Fruit fly (Drosophila melanogaster) whole organism, embryonic: Measurements from ENCODE around the gene CG18649.

Source experiments
- CG10147 ChIP-seq: fragments of 200-800 bp; sonication (Bioruptor generic); optimal IDR thresholded peaks from 2 replicates; lab custom pipeline; 2019; ENCODE audit warnings: missing biosample characterization, mild to moderate bottlenecking, missing genetic modification characterization, moderate library complexity
- CG10565 ChIP-seq: fragments of 200-800 bp; sonication (Bioruptor generic); optimal IDR thresholded peaks from 3 replicates; lab custom pipeline; 2016; ENCODE audit warnings: missing biosample characterization, mild to moderate bottlenecking, missing genetic modification characterization
- CG11504 ChIP-seq: fragments of 200-800 bp; sonication (Bioruptor generic); optimal IDR thresholded peaks from 3 replicates; lab custom pipeline; 2019; ENCODE audit warnings: missing biosample characterization, mild to moderate bottlenecking, missing genetic modification characterization, moderate library complexity
- CG12391 ChIP-seq: fragments of 200-800 bp; sonication (Bioruptor generic); optimal IDR thresholded peaks from 3 replicates; lab custom pipeline; 2018; ENCODE audit warnings: missing biosample characterization, mild to moderate bottlenecking, missing genetic modification characterization, moderate library complexity
- CG13296 ChIP-seq: fragments of 200-800 bp; sonication (Bioruptor generic); optimal IDR thresholded peaks from 3 replicates; lab custom pipeline; 2018; ENCODE audit warnings: missing biosample characterization, mild to moderate bottlenecking, missing genetic modification characterization
- CG13424 ChIP-seq: fragments of 200-800 bp; sonication (Bioruptor generic); optimal IDR thresholded peaks from 2 replicates; lab custom pipeline; 2019; ENCODE audit warnings: missing biosample characterization, mild to moderate bottlenecking, missing genetic modification characterization, moderate library complexity
- CG13775 ChIP-seq: fragments of 200-800 bp; sonication (Bioruptor generic); optimal IDR thresholded peaks from 3 replicates; lab custom pipeline; 2017; ENCODE audit warnings: missing biosample characterization, mild to moderate bottlenecking, missing genetic modification characterization
- CG15479 ChIP-seq: fragments of 200-800 bp; sonication (Bioruptor generic); optimal IDR thresholded peaks from 3 replicates; lab custom pipeline; 2019; ENCODE audit warnings: missing biosample characterization, mild to moderate bottlenecking, missing genetic modification characterization, moderate library complexity
- CG15601 ChIP-seq: fragments of 200-800 bp; sonication (Bioruptor generic); optimal IDR thresholded peaks from 3 replicates; lab custom pipeline; 2019; ENCODE audit warnings: missing biosample characterization, mild to moderate bottlenecking, missing genetic modification characterization, moderate library complexity
- CG17568 ChIP-seq: fragments of 200-800 bp; sonication (Bioruptor generic); optimal IDR thresholded peaks from 2 replicates; lab custom pipeline; 2018; ENCODE audit warnings: missing biosample characterization, mild to moderate bottlenecking, missing genetic modification characterization, moderate library complexity
- CG17829 ChIP-seq: fragments of 200-800 bp; optimal IDR thresholded peaks from 2 replicates; lab custom pipeline; 2019; ENCODE audit warnings: missing biosample characterization, mild to moderate bottlenecking, missing genetic modification characterization, moderate library complexity
- CG2199 ChIP-seq: fragments of 200-800 bp; sonication (Bioruptor generic); IDR thresholded peaks from 3 replicates; pipeline ENCODE4 v1.3.6; 2022; ENCODE audit warnings: missing biosample characterization, missing genetic modification characterization
- CG2712 ChIP-seq: fragments of 200-800 bp; optimal IDR thresholded peaks from 3 replicates; lab custom pipeline; 2019; ENCODE audit warnings: missing biosample characterization, mild to moderate bottlenecking, missing genetic modification characterization, moderate library complexity
- CG31441 ChIP-seq: fragments of 200-800 bp; sonication (Bioruptor generic); IDR thresholded peaks from 2 replicates; pipeline ENCODE4 v1.3.6; 2022; ENCODE audit warnings: missing biosample characterization, missing genetic modification characterization
- CG3847 ChIP-seq: fragments of 200-800 bp; sonication (Bioruptor generic); IDR thresholded peaks from 2 replicates; pipeline ENCODE4 v1.3.6; 2022; ENCODE audit warnings: missing biosample characterization, missing genetic modification characterization
- CG5180 ChIP-seq: fragments of 200-800 bp; sonication (Bioruptor generic); optimal IDR thresholded peaks from 3 replicates; lab custom pipeline; 2017; ENCODE audit warnings: missing biosample characterization, missing genetic modification characterization, mild to moderate bottlenecking, moderate library complexity, missing genetic modification reagents
- CG6175 ChIP-seq: fragments of 200-800 bp; sonication (Bioruptor generic); IDR thresholded peaks from 3 replicates; pipeline ENCODE4 v1.3.6; 2022; ENCODE audit warnings: missing biosample characterization, missing genetic modification characterization
- CG7839 ChIP-seq: fragments of 200-800 bp; sonication (Bioruptor generic); optimal IDR thresholded peaks from 3 replicates; lab custom pipeline; 2018; ENCODE audit warnings: missing biosample characterization, mild to moderate bottlenecking, missing genetic modification characterization, moderate library complexity
- D19A ChIP-seq: fragments of 200-800 bp; optimal IDR thresholded peaks from 3 replicates; lab custom pipeline; 2019; ENCODE audit warnings: missing biosample characterization, mild to moderate bottlenecking, missing genetic modification characterization, moderate library complexity
- Eip74EF ChIP-seq, 2 experiments: fragments of 200-800 bp in 1 of 2; fragments of >200 bp in 1 of 2; sonication (Bioruptor generic) in 1 of 2; optimal IDR thresholded peaks; 2 replicates each; lab custom pipeline; 2017 to 2019; ENCODE audit warnings: missing biosample characterization in 2 of 2, missing genetic modification characterization in 2 of 2, mild to moderate bottlenecking in 1 of 2, moderate library complexity in 1 of 2
- Med ChIP-seq: fragments of 200-800 bp; sonication (Bioruptor generic); peaks from one replicate; lab custom pipeline; 2016; ENCODE audit warnings: missing biosample characterization, missing genetic modification characterization, mild to moderate bottlenecking, inconsistent platforms, moderate library complexity
- Meics ChIP-seq: fragments of 200-800 bp; sonication (Bioruptor generic); optimal IDR thresholded peaks from 2 replicates; lab custom pipeline; 2017; ENCODE audit warnings: missing biosample characterization, mild to moderate bottlenecking, missing genetic modification characterization
- Sox100B ChIP-seq: fragments of 200-800 bp; sonication (Bioruptor generic); optimal IDR thresholded peaks from 3 replicates; lab custom pipeline; 2018; ENCODE audit warnings: missing biosample characterization, mild to moderate bottlenecking, missing genetic modification characterization
- Sox102F ChIP-seq: fragments of 200-800 bp; sonication (Bioruptor generic); optimal IDR thresholded peaks from 2 replicates; lab custom pipeline; 2018; ENCODE audit warnings: missing biosample characterization, mild to moderate bottlenecking, missing genetic modification characterization, moderate library complexity
- Sry-δ ChIP-seq: fragments of 200-800 bp; sonication (Bioruptor generic); optimal IDR thresholded peaks from 2 replicates; lab custom pipeline; 2016; ENCODE audit warnings: missing biosample characterization, missing genetic modification characterization
- Trl ChIP-seq, 3 experiments: fragments of >200 bp in 2 of 3; fragments of 200-800 bp in 1 of 3; sonication (Bioruptor generic) in 1 of 3; optimal IDR thresholded peaks; 2 replicates in 1 of 3; 3 replicates in 2 of 3; lab custom pipeline; 2016 to 2017; ENCODE audit warnings: missing biosample characterization in 1 of 3, missing genetic modification characterization in 1 of 3
- bsh ChIP-seq, 2 experiments: fragments of 200-800 bp; sonication (Bioruptor generic); optimal IDR thresholded peaks; 2 replicates each; lab custom pipeline; 2017 to 2018; ENCODE audit warnings: mild to moderate bottlenecking in 2 of 2, missing biosample characterization in 2 of 2, missing genetic modification characterization in 2 of 2, moderate library complexity in 1 of 2
- gem ChIP-seq: fragments of 200-800 bp; sonication (Bioruptor generic); optimal IDR thresholded peaks from 2 replicates; lab custom pipeline; 2019; ENCODE audit warnings: missing biosample characterization, mild to moderate bottlenecking, missing genetic modification characterization, moderate library complexity
- grau ChIP-seq: fragments of 200-800 bp; optimal IDR thresholded peaks from 3 replicates; lab custom pipeline; 2019; ENCODE audit warnings: missing biosample characterization, mild to moderate bottlenecking, missing genetic modification characterization, moderate library complexity
- gsb-n ChIP-seq: fragments of 200-800 bp; sonication (Bioruptor generic); optimal IDR thresholded peaks from 3 replicates; lab custom pipeline; 2018; ENCODE audit warnings: missing biosample characterization, mild to moderate bottlenecking, missing genetic modification characterization
- nom ChIP-seq: fragments of 200-800 bp; sonication (Bioruptor generic); optimal IDR thresholded peaks from 2 replicates; lab custom pipeline; 2017; ENCODE audit warnings: missing biosample characterization, missing genetic modification characterization, mild to moderate bottlenecking, moderate library complexity, missing genetic modification reagents
- sd ChIP-seq: fragments of 200-800 bp; sonication (Bioruptor generic); optimal IDR thresholded peaks from 3 replicates; lab custom pipeline; 2018; ENCODE audit warnings: missing biosample characterization, mild to moderate bottlenecking, missing genetic modification characterization, moderate library complexity
- slou ChIP-seq: fragments of 200-800 bp; sonication (Bioruptor generic); optimal IDR thresholded peaks from 3 replicates; lab custom pipeline; 2016; ENCODE audit warnings: missing biosample characterization, missing genetic modification characterization
- vnd ChIP-seq: fragments of 200-800 bp; sonication (Bioruptor generic); IDR thresholded peaks from 3 replicates; pipeline ENCODE4 v1.3.6; 2022; ENCODE audit warnings: missing biosample characterization, missing genetic modification characterization; ENCODE audit not compliant: partially characterized antibody

Gene CG18649

DNA sequence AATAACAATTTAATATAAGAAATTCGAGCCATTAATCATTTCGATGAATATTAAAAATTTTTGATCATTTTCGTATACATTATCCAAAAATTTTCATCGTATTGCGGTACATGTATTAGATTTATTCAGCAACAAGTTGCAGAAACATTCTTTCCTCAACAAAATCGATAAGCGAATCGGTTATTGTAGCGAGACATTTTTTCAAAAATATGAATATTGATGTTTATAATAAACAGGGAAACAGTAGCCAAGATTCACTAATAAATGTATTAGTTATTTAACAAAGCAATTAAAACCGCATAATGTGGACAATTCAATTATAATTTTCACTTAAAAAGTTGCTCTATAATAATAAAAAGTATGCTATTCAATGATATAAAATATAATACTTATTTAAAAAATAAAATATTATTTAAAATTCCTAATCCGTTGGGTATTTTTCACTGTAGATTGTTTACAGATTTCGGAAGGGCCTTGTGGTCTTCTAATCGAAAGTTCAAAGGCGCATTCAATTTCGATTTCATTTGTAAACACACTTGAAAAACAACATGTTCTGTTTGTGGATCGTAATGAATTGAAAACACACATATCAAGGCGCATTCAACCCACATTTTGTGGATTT, 35.3 kb upstream of the CG18649 start (continued):
- no peak for TF ChIP-seq slou (GFP tag; lab: Kevin White, UChicago)
- TF ChIP-seq CG13296 = peak; percentile 18
- TF ChIP-seq D19A (tag; lab: Kevin White, UChicago) = peak; percentile 32
- TF ChIP-seq CG3847 = no peak
- no peak for TF ChIP-seq CG13775 (GFP tag; lab: Kevin White, UChicago)
- TF ChIP-seq CG7839 (tag; lab: Kevin White, UChicago) = peak; percentile 57
- TF ChIP-seq Sox100B (GFP tag; lab: Kevin White, UChicago) = peak; percentile 37
- TF ChIP-seq CG2712 (tag; lab: Kevin White, UChicago) = peak; percentile 63
- peak; percentile 61 for TF ChIP-seq grau
- no peak for TF ChIP-seq Sry-δ (GFP tag; lab: Kevin White, UChicago)
- TF ChIP-seq Eip74EF (GFP tag; optimal IDR thresholded peaks at IDR 0.05; lab: Kevin White, UChicago) = peak in 1 of 2 experiments; percentile 15
- TF ChIP-seq Sox102F (GFP tag; lab: Kevin White, UChicago) = peak; percentile 46
- peak; percentile 56 for TF ChIP-seq CG13424
- peak; percentile 5 for TF ChIP-seq CG10147
- peak; percentile 33 for TF ChIP-seq CG17829 (tag; lab: Kevin White, UChicago)
- peak in 1 of 2 experiments; percentile 44 for TF ChIP-seq bsh (GFP tag; optimal IDR thresholded peaks at IDR 0.05; lab: Kevin White, UChicago)
- TF ChIP-seq CG15601 = peak; percentile 57
- peak; percentile 55 for TF ChIP-seq CG12391 (tag; lab: Kevin White, UChicago)
- TF ChIP-seq gem (tag; lab: Kevin White, UChicago) = peak; percentile 62
- TF ChIP-seq vnd = no peak
- TF ChIP-seq sd (tag; lab: Kevin White, UChicago) = peak; percentile 14
- peak; percentile 15 for TF ChIP-seq Meics
- TF ChIP-seq gsb-n = peak; percentile 3
- TF ChIP-seq CG31441 (GFP tag; lab: Robert Waterston, UW) = peak; percentile 48

DNA sequence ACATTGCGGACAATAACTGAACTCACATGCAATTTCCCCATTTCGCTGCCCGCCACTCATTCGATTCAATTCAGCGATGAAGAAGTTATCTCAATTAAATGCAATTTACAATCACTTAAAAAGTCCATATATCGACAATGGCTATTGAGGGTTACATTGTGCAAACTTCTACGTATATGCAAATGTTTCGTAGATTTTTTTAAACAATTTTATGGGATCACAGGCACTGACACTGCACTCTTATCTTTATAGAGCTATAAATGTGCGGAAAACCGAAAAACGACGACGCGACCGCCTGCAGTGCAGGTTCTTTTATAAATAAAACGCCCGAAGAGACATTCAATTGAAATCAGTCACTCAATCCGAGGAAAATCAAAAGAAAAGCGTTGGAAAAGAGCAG, 34.4 kb upstream of the CG18649 start:
- peak in 1 of 2 experiments; percentile 37 for TF ChIP-seq Trl (optimal IDR thresholded peaks at IDR 0.05; lab: Kevin White, UChicago)
- no peak for TF ChIP-seq Trl (GFP tag; optimal IDR thresholded peaks at IDR 0.05; lab: Kevin White, UChicago)
- no peak for TF ChIP-seq CG10565
- TF ChIP-seq CG15479 = peak; percentile 32
- TF ChIP-seq CG2199 (GFP tag; lab: Robert Waterston, UW) = peak; percentile 89; the same call in 1 of the 3 replicates

dm6 chr3L:15084288-15084687, 30.4 kb upstream of the CG18649 start:
- TF ChIP-seq CG11504 (tag; lab: Kevin White, UChicago) = peak; percentile 97
- TF ChIP-seq Med = peak; percentile 1
- no peak for TF ChIP-seq nom (GFP tag; lab: Kevin White, UChicago)
- TF ChIP-seq CG5180 = peak; percentile 8
- 0 out of 3 replicates have a peak, but pooled peaks have one; percentile 25 for TF ChIP-seq CG6175 (GFP tag; lab: Robert Waterston, UW)
- TF ChIP-seq CG17568 (GFP tag; lab: Kevin White, UChicago) = no peak
- peak; percentile 96 for TF ChIP-seq CG2199 (GFP tag; lab: Robert Waterston, UW)
- TF ChIP-seq, all 482 proteins: peak for 5
